Worm (Caenorhabditis elegans): ENCODE data around the gene C30H6.9.
A peak's percentile ranks its signal among the peaks of the same experiment; 100 is the strongest.

- no peak for TF ChIP-seq ztf-4 (tag; optimal IDR thresholded peaks at IDR 0.05)
- no peak for TF ChIP-seq fkh-10 (GFP tag; optimal IDR thresholded peaks at IDR 0.05)
- peak; percentile 50 for TF ChIP-seq pha-4 (tag; optimal IDR thresholded peaks at IDR 0.05)
- TF ChIP-seq unc-62 (GFP tag; optimal IDR thresholded peaks at IDR 0.05) = no peak
- no peak for TF ChIP-seq elt-3 (tag; optimal IDR thresholded peaks at IDR 0.05)
- no peak for TF ChIP-seq ceh-16 (tag; optimal IDR thresholded peaks at IDR 0.05)
- no peak for TF ChIP-seq nhr-25 (tag; optimal IDR thresholded peaks at IDR 0.05)
- TF ChIP-seq elt-2 (tag; optimal IDR thresholded peaks at IDR 0.05) = no peak
- no peak for TF ChIP-seq snpc-4 (tag; optimal IDR thresholded peaks at IDR 0.05)
- no peak for TF ChIP-seq ZK546.5 (tag; optimal IDR thresholded peaks at IDR 0.05)
Measured at ce11 chrIV:17426970-17427369, 47.0 kb upstream of the C30H6.9 start.

Measured in whole organism, L3 larva.